Fruit fly (Drosophila melanogaster) whole organism, embryonic: ENCODE results near the gene CG16789.

Source experiments
- Ada2b ChIP-seq: fragments of 200-800 bp; sonication (Bioruptor generic); IDR thresholded peaks from 2 replicates; pipeline ENCODE4 v1.3.6; 2022; ENCODE audit warnings: missing biosample characterization, missing genetic modification characterization
- Asciz ChIP-seq: fragments of 200-800 bp; sonication (Bioruptor generic); optimal IDR thresholded peaks from 2 replicates; lab custom pipeline; 2017; ENCODE audit warnings: missing biosample characterization, mild to moderate bottlenecking, missing genetic modification characterization, missing genetic modification reagents
- B-H1 ChIP-seq: fragments of 200-800 bp; sonication (Bioruptor generic); IDR thresholded peaks from 3 replicates; pipeline ENCODE4 v1.3.6; 2022; ENCODE audit warnings: missing biosample characterization, missing genetic modification characterization
- BEAF-32 ChIP-seq: fragments of 200-800 bp; sonication (Bioruptor generic); optimal IDR thresholded peaks from 3 replicates; lab custom pipeline; 2017; ENCODE audit warnings: missing biosample characterization, missing genetic modification characterization, mild to moderate bottlenecking, moderate library complexity, missing genetic modification reagents
- CG10274 ChIP-seq: fragments of 200-800 bp; sonication (Bioruptor generic); optimal IDR thresholded peaks from 3 replicates; lab custom pipeline; 2017; ENCODE audit warnings: missing biosample characterization, mild to moderate bottlenecking, missing genetic modification characterization
- CG10321 ChIP-seq: fragments of 200-800 bp; sonication (Bioruptor generic); IDR thresholded peaks from 2 replicates; pipeline ENCODE4 v1.3.6; 2022; ENCODE audit warnings: missing biosample characterization, missing genetic modification characterization
- CG10654 ChIP-seq: fragments of 200-800 bp; sonication (Bioruptor generic); optimal IDR thresholded peaks from 2 replicates; lab custom pipeline; 2016; ENCODE audit warnings: missing biosample characterization, missing genetic modification characterization
- CG12219 ChIP-seq: fragments of 200-800 bp; sonication (Bioruptor generic); optimal IDR thresholded peaks from 3 replicates; lab custom pipeline; 2018; ENCODE audit warnings: missing biosample characterization, mild to moderate bottlenecking, missing genetic modification characterization
- CG12299 ChIP-seq: fragments of 200-800 bp; sonication (Bioruptor generic); optimal IDR thresholded peaks from 2 replicates; lab custom pipeline; 2018; ENCODE audit warnings: missing biosample characterization, mild to moderate bottlenecking, missing genetic modification characterization
- CG12659 ChIP-seq: fragments of 200-800 bp; sonication (Bioruptor generic); optimal IDR thresholded peaks from 3 replicates; lab custom pipeline; 2017; ENCODE audit warnings: mild to moderate bottlenecking, missing biosample characterization, missing genetic modification reagents, missing genetic modification characterization
- CG13894 ChIP-seq: fragments of 200-800 bp; sonication (Bioruptor generic); optimal IDR thresholded peaks from 3 replicates; lab custom pipeline; 2018; ENCODE audit warnings: missing biosample characterization, mild to moderate bottlenecking, missing genetic modification characterization, moderate library complexity
- CG1602 ChIP-seq: fragments of 200-800 bp; sonication (Bioruptor generic); optimal IDR thresholded peaks from 3 replicates; lab custom pipeline; 2016; ENCODE audit warnings: missing biosample characterization, missing genetic modification characterization
- CG16815 ChIP-seq: fragments of 200-800 bp; sonication (Bioruptor generic); optimal IDR thresholded peaks from 3 replicates; lab custom pipeline; 2017; ENCODE audit warnings: missing biosample characterization, mild to moderate bottlenecking, missing genetic modification characterization
- CG2116 ChIP-seq: fragments of 200-800 bp; sonication (Bioruptor generic); optimal IDR thresholded peaks from 3 replicates; lab custom pipeline; 2018; ENCODE audit warnings: missing biosample characterization, mild to moderate bottlenecking, missing genetic modification characterization
- CG32532 ChIP-seq: fragments of 200-800 bp; sonication (Bioruptor generic); IDR thresholded peaks from 2 replicates; pipeline ENCODE4 v1.3.6; 2022; ENCODE audit warnings: missing biosample characterization, missing genetic modification characterization
- CG3407 ChIP-seq: fragments of 200-800 bp; sonication (Bioruptor generic); optimal IDR thresholded peaks from 2 replicates; lab custom pipeline; 2018; ENCODE audit warnings: missing biosample characterization, mild to moderate bottlenecking, missing genetic modification characterization
- CG4282 ChIP-seq: fragments of 200-800 bp; sonication (Bioruptor generic); optimal IDR thresholded peaks from 2 replicates; lab custom pipeline; 2016; ENCODE audit warnings: missing biosample characterization, missing genetic modification characterization
- CG4404 ChIP-seq: fragments of 200-800 bp; sonication (Bioruptor generic); IDR thresholded peaks from 2 replicates; pipeline ENCODE4 v1.3.6; 2022; ENCODE audit warnings: missing biosample characterization, missing genetic modification characterization
- CG4820 ChIP-seq: fragments of 200-800 bp; sonication (Bioruptor generic); optimal IDR thresholded peaks from 3 replicates; lab custom pipeline; 2016; ENCODE audit warnings: missing biosample characterization, missing genetic modification characterization
- CG5180 ChIP-seq: fragments of 200-800 bp; sonication (Bioruptor generic); optimal IDR thresholded peaks from 3 replicates; lab custom pipeline; 2017; ENCODE audit warnings: missing biosample characterization, missing genetic modification characterization, mild to moderate bottlenecking, moderate library complexity, missing genetic modification reagents
- CG5245 ChIP-seq: fragments of 200-800 bp; sonication (Bioruptor generic); optimal IDR thresholded peaks from 3 replicates; lab custom pipeline; 2016; ENCODE audit warnings: missing biosample characterization, missing genetic modification characterization
- CG6272 ChIP-seq: fragments of 200-800 bp; sonication (Bioruptor generic); IDR thresholded peaks from 2 replicates; pipeline ENCODE4 v1.3.6; 2022; ENCODE audit warnings: missing biosample characterization, missing genetic modification characterization
- CG6683 ChIP-seq: fragments of 200-800 bp; sonication (Bioruptor generic); optimal IDR thresholded peaks from 2 replicates; lab custom pipeline; 2017; ENCODE audit warnings: missing biosample characterization, mild to moderate bottlenecking, missing genetic modification characterization, missing genetic modification reagents
- CG8089 ChIP-seq: fragments of 200-800 bp; sonication (Bioruptor generic); optimal IDR thresholded peaks from 3 replicates; lab custom pipeline; 2016; ENCODE audit warnings: missing biosample characterization, missing genetic modification characterization
- CG9215 ChIP-seq: fragments of 200-800 bp; sonication (Bioruptor generic); IDR thresholded peaks from 2 replicates; pipeline ENCODE4 v1.3.6; 2022; ENCODE audit warnings: missing biosample characterization, missing genetic modification characterization
- CkIIα-i1 ChIP-seq: fragments of 200-800 bp; sonication (Bioruptor generic); IDR thresholded peaks from 2 replicates; pipeline ENCODE4 v1.3.6; 2022; ENCODE audit warnings: missing biosample characterization, missing genetic modification characterization
- CoRest ChIP-seq: fragments of 200-800 bp; sonication (Bioruptor generic); optimal IDR thresholded peaks from 3 replicates; lab custom pipeline; 2018; ENCODE audit warnings: missing biosample characterization, mild to moderate bottlenecking, missing genetic modification characterization, moderate library complexity
- CrebB ChIP-seq: fragments of 200-800 bp; sonication (Bioruptor generic); optimal IDR thresholded peaks from 3 replicates; lab custom pipeline; 2018; ENCODE audit warnings: missing biosample characterization, mild to moderate bottlenecking, missing genetic modification characterization
- GATAe ChIP-seq: fragments of 200-800 bp; sonication (Bioruptor generic); conservative IDR thresholded peaks from 2 replicates; pipeline ENCODE4 v1.3.6; 2022; ENCODE audit warnings: missing biosample characterization, missing genetic modification characterization
- HLH54F ChIP-seq: fragments of 200-800 bp; sonication (Bioruptor generic); optimal IDR thresholded peaks from 3 replicates; lab custom pipeline; 2016; ENCODE audit warnings: missing biosample characterization, missing genetic modification characterization
- Max ChIP-seq: fragments of 200-800 bp; sonication (Bioruptor generic); optimal IDR thresholded peaks from 2 replicates; lab custom pipeline; 2016; ENCODE audit warnings: missing biosample characterization, mild to moderate bottlenecking, missing genetic modification characterization
- Med ChIP-seq: fragments of 200-800 bp; sonication (Bioruptor generic); peaks from one replicate; lab custom pipeline; 2016; ENCODE audit warnings: missing biosample characterization, missing genetic modification characterization, mild to moderate bottlenecking, inconsistent platforms, moderate library complexity
- Poxn ChIP-seq: fragments of 200-800 bp; sonication (Bioruptor generic); IDR thresholded peaks from 2 replicates; pipeline ENCODE4 v1.3.6; 2022; ENCODE audit warnings: missing biosample characterization, missing genetic modification characterization
- Xbp1 ChIP-seq: fragments of 200-800 bp; sonication (Bioruptor generic); optimal IDR thresholded peaks from 3 replicates; lab custom pipeline; 2016; ENCODE audit warnings: missing biosample characterization, mild to moderate bottlenecking, missing genetic modification characterization
- crc ChIP-seq: fragments of 200-800 bp; sonication (Bioruptor generic); optimal IDR thresholded peaks from 2 replicates; lab custom pipeline; 2016; ENCODE audit warnings: missing biosample characterization, missing genetic modification characterization
- dysf ChIP-seq: fragments of 200-800 bp; sonication (Bioruptor generic); IDR thresholded peaks from 3 replicates; pipeline ENCODE4 v1.3.6; 2022; ENCODE audit warnings: missing biosample characterization, missing genetic modification characterization
- ftz-f1 ChIP-seq: fragments of 200-800 bp; sonication (Bioruptor generic); optimal IDR thresholded peaks from 2 replicates; lab custom pipeline; 2016; ENCODE audit warnings: missing biosample characterization, missing genetic modification characterization
- gcm ChIP-seq: fragments of 200-800 bp; sonication (Bioruptor generic); optimal IDR thresholded peaks from 2 replicates; lab custom pipeline; 2019; ENCODE audit warnings: missing biosample characterization, mild to moderate bottlenecking, missing genetic modification characterization, moderate library complexity
- gem ChIP-seq: fragments of 200-800 bp; sonication (Bioruptor generic); optimal IDR thresholded peaks from 2 replicates; lab custom pipeline; 2019; ENCODE audit warnings: missing biosample characterization, mild to moderate bottlenecking, missing genetic modification characterization, moderate library complexity
- grau ChIP-seq: fragments of 200-800 bp; optimal IDR thresholded peaks from 3 replicates; lab custom pipeline; 2019; ENCODE audit warnings: missing biosample characterization, mild to moderate bottlenecking, missing genetic modification characterization, moderate library complexity
- gsb-n ChIP-seq: fragments of 200-800 bp; sonication (Bioruptor generic); optimal IDR thresholded peaks from 3 replicates; lab custom pipeline; 2018; ENCODE audit warnings: missing biosample characterization, mild to moderate bottlenecking, missing genetic modification characterization
- kah ChIP-seq: fragments of 200-800 bp; sonication (Bioruptor generic); optimal IDR thresholded peaks from 2 replicates; lab custom pipeline; 2018; ENCODE audit warnings: missing biosample characterization, mild to moderate bottlenecking, missing genetic modification characterization
- p53 ChIP-seq: fragments of 200-800 bp; sonication (Bioruptor generic); optimal IDR thresholded peaks from 2 replicates; lab custom pipeline; 2016; ENCODE audit warnings: missing biosample characterization, missing genetic modification characterization
- pb ChIP-seq: fragments of 200-800 bp; sonication (Bioruptor generic); optimal IDR thresholded peaks from 3 replicates; lab custom pipeline; 2016; ENCODE audit warnings: missing biosample characterization, missing genetic modification characterization
- ro ChIP-seq: fragments of 200-800 bp; sonication (Bioruptor generic); IDR thresholded peaks from 2 replicates; pipeline ENCODE4 v1.3.6; 2022; ENCODE audit warnings: missing biosample characterization, missing genetic modification characterization
- schlank ChIP-seq: fragments of 200-800 bp; sonication (Bioruptor generic); optimal IDR thresholded peaks from 2 replicates; lab custom pipeline; 2018; ENCODE audit warnings: missing biosample characterization, mild to moderate bottlenecking, missing genetic modification characterization
- shn ChIP-seq: fragments of 200-800 bp; sonication (Bioruptor generic); optimal IDR thresholded peaks from 3 replicates; lab custom pipeline; 2016; ENCODE audit warnings: missing biosample characterization, missing genetic modification characterization
- slp2 ChIP-seq: fragments of 200-800 bp; sonication (Bioruptor generic); optimal IDR thresholded peaks from 2 replicates; lab custom pipeline; 2016; ENCODE audit warnings: missing biosample characterization, missing genetic modification characterization
- ttk ChIP-seq: fragments of 200-800 bp; sonication (Bioruptor generic); IDR thresholded peaks from 2 replicates; pipeline ENCODE4 v2.1.2; 2022; ENCODE audit warnings: missing biosample characterization, missing genetic modification characterization
- zen ChIP-seq: fragments of 200-800 bp; sonication (Bioruptor generic); optimal IDR thresholded peaks from 3 replicates; lab custom pipeline; 2018; ENCODE audit warnings: missing biosample characterization, mild to moderate bottlenecking, missing genetic modification characterization, moderate library complexity

CG16789 gene

dm6 chr3R:9586663-9587248, 20.8 kb downstream of the CG16789 start, which contains the start of gene P58IPK (continued):
- TF ChIP-seq CG12659 (GFP tag; lab: Kevin White, UChicago) (peak; percentile 83), CG13894 (tag; lab: Kevin White, UChicago) (peak; percentile 77), BEAF-32 (GFP tag; lab: Kevin White, UChicago) (peak; percentile 99), CG4404 (GFP tag; lab: Robert Waterston, UW) (peak; percentile 50; the same call in 1 of the 2 replicates), ftz-f1 (GFP tag; lab: Kevin White, UChicago) (peak; percentile 59), dysf (peak; percentile 54; the same call in 2 of the 3 replicates), HLH54F (GFP tag; lab: Kevin White, UChicago) (peak; percentile 81), CG10654 (GFP tag; lab: Kevin White, UChicago) (peak; percentile 23), CG12299 (tag; lab: Kevin White, UChicago) (peak; percentile 26), slp2 (peak; percentile 52), GATAe (no peak), CG3407 (GFP tag; lab: Kevin White, UChicago) (no peak), Asciz (GFP tag; lab: Kevin White, UChicago) (no peak), CG5180 (no peak), CG9215 (GFP tag; lab: Robert Waterston, UW) (peak; percentile 65), CG32532 (GFP tag; lab: Robert Waterston, UW) (peak; percentile 76), CG2116 (GFP tag; lab: Kevin White, UChicago) (peak; percentile 90), pb (peak; percentile 38), CG10321 (GFP tag; lab: Robert Waterston, UW) (no peak), B-H1 (no peak), CG1602 (GFP tag; lab: Kevin White, UChicago) (peak; percentile 44), CG16815 (peak; percentile 22), shn (GFP tag; lab: Kevin White, UChicago) (peak; percentile 80), CG4282 (GFP tag; lab: Kevin White, UChicago) (peak; percentile 0), p53 (GFP tag; lab: Kevin White, UChicago) (peak; percentile 60), CoRest (tag; lab: Kevin White, UChicago) (peak; percentile 74), CG12219 (no peak), zen (no peak), gcm (no peak), gsb-n (no peak), CkIIα-i1 (GFP tag; lab: Robert Waterston, UW) (no peak), ttk (GFP tag; lab: Robert Waterston, UW) (0 out of 2 replicates have a peak, but pooled peaks have one; percentile 44), CG6272 (peak; percentile 80), Xbp1 (GFP tag; lab: Kevin White, UChicago) (peak; percentile 98), Poxn (GFP tag; lab: Robert Waterston, UW) (no peak), Ada2b (GFP tag; lab: Robert Waterston, UW) (no peak), Med (GFP tag; lab: Kevin White, UChicago) (peak; percentile 97), CG8089 (GFP tag; lab: Kevin White, UChicago) (no peak), kah (peak; percentile 55), schlank (tag; lab: Kevin White, UChicago) (peak; percentile 25), crc (GFP tag; lab: Kevin White, UChicago) (peak; percentile 54), CG6683 (no peak), Max (GFP tag; lab: Kevin White, UChicago) (peak; percentile 56), CG5245 (GFP tag; lab: Kevin White, UChicago) (peak; percentile 30), grau (tag; lab: Kevin White, UChicago) (peak; percentile 64), gem (tag; lab: Kevin White, UChicago) (peak; percentile 68), CG10274 (GFP tag; lab: Kevin White, UChicago) (no peak), ro (GFP tag; lab: Robert Waterston, UW) (no peak), CG4820 (GFP tag; lab: Kevin White, UChicago) (peak; percentile 43), CrebB (tag; lab: Kevin White, UChicago) (peak; percentile 42)
